Fruit fly (Drosophila melanogaster) whole organism, adult: ENCODE data around the gene tkv.

Experiments used
- CG1620 ChIP-seq: fragments of 200-800 bp; sonication (Bioruptor generic); optimal IDR thresholded peaks from 2 replicates; lab custom pipeline; 2016; ENCODE audit warnings: missing biosample characterization, missing genetic modification characterization
- CG5204 ChIP-seq: fragments of 200-800 bp; sonication (Bioruptor generic); optimal IDR thresholded peaks from 2 replicates; lab custom pipeline; 2016; ENCODE audit warnings: missing biosample characterization, missing genetic modification characterization
- CG7045 ChIP-seq: fragments of 200-800 bp; sonication (Bioruptor generic); optimal IDR thresholded peaks from 2 replicates; lab custom pipeline; 2017; ENCODE audit warnings: missing biosample characterization, mild to moderate bottlenecking, missing genetic modification characterization
- Clk ChIP-seq: fragments of 200-800 bp; sonication (Bioruptor generic); optimal IDR thresholded peaks from 2 replicates; lab custom pipeline; 2017; ENCODE audit warnings: missing biosample characterization, missing genetic modification characterization
- Crg-1 ChIP-seq: fragments of 200-800 bp; sonication (Bioruptor generic); optimal IDR thresholded peaks from 2 replicates; lab custom pipeline; 2016; ENCODE audit warnings: missing biosample characterization, missing genetic modification characterization
- Mnt ChIP-seq: fragments of 200-800 bp; sonication (Bioruptor generic); optimal IDR thresholded peaks from 2 replicates; lab custom pipeline; 2016; ENCODE audit warnings: missing biosample characterization, mild to moderate bottlenecking, missing genetic modification characterization
- cic ChIP-seq: fragments of 200-800 bp; sonication (Bioruptor generic); optimal IDR thresholded peaks from 2 replicates; lab custom pipeline; 2017; ENCODE audit warnings: missing biosample characterization, mild to moderate bottlenecking, missing genetic modification characterization, moderate library complexity
- toe ChIP-seq: fragments of 200-800 bp; sonication (Bioruptor generic); optimal IDR thresholded peaks from 2 replicates; lab custom pipeline; 2016; ENCODE audit warnings: missing biosample characterization, missing genetic modification characterization

- TF ChIP-seq Crg-1 (GFP tag; lab: Kevin White, UChicago) (no peak), CG1620 (GFP tag; lab: Kevin White, UChicago) (no peak), toe (no peak), Clk (GFP tag; lab: Kevin White, UChicago) (no peak), Mnt (GFP tag; lab: Kevin White, UChicago) (no peak), cic (GFP tag; lab: Kevin White, UChicago) (peak; percentile 83), CG5204 (GFP tag; lab: Kevin White, UChicago) (no peak), CG7045 (no peak)
Observed at dm6 chr2L:5291195-5291594, 20.0 kb upstream of the tkv start.
